Fruit fly (Drosophila melanogaster) whole organism, embryonic: Measurements from ENCODE around the gene CG44158.

ENCODE experiments used
- Atf-2 ChIP-seq: fragments of 200-800 bp; sonication (Bioruptor generic); optimal IDR thresholded peaks from 2 replicates; lab custom pipeline; 2016; ENCODE audit warnings: missing biosample characterization, missing genetic modification characterization
- Awh ChIP-seq: fragments of 200-800 bp; sonication (Bioruptor generic); IDR thresholded peaks from 2 replicates; pipeline ENCODE4, ENCODE4 v1.3.6; 2022; ENCODE audit warnings: missing biosample characterization, missing genetic modification characterization
- Bteb2 ChIP-seq: fragments of 200-800 bp; sonication (Bioruptor generic); optimal IDR thresholded peaks from 2 replicates; lab custom pipeline; 2016; ENCODE audit warnings: missing biosample characterization, missing genetic modification characterization
- CG10147 ChIP-seq: fragments of 200-800 bp; sonication (Bioruptor generic); optimal IDR thresholded peaks from 2 replicates; lab custom pipeline; 2019; ENCODE audit warnings: missing biosample characterization, mild to moderate bottlenecking, missing genetic modification characterization, moderate library complexity
- CG10543 ChIP-seq: fragments of 200-800 bp; sonication (Bioruptor generic); optimal IDR thresholded peaks from 3 replicates; lab custom pipeline; 2017; ENCODE audit warnings: missing biosample characterization, mild to moderate bottlenecking, missing genetic modification characterization, moderate library complexity
- CG11504 ChIP-seq: fragments of 200-800 bp; sonication (Bioruptor generic); optimal IDR thresholded peaks from 3 replicates; lab custom pipeline; 2019; ENCODE audit warnings: missing biosample characterization, mild to moderate bottlenecking, missing genetic modification characterization, moderate library complexity
- CG11723 ChIP-seq: fragments of 200-800 bp; sonication (Bioruptor generic); optimal IDR thresholded peaks from 2 replicates; lab custom pipeline; 2017; ENCODE audit warnings: missing biosample characterization, mild to moderate bottlenecking, missing genetic modification characterization
- CG1233 ChIP-seq: fragments of 200-800 bp; sonication (Bioruptor generic); optimal IDR thresholded peaks from 4 replicates; lab custom pipeline; 2018; ENCODE audit warnings: missing biosample characterization, mild to moderate bottlenecking, missing genetic modification characterization
- CG12659 ChIP-seq: fragments of 200-800 bp; sonication (Bioruptor generic); optimal IDR thresholded peaks from 3 replicates; lab custom pipeline; 2017; ENCODE audit warnings: mild to moderate bottlenecking, missing biosample characterization, missing genetic modification reagents, missing genetic modification characterization
- CG14965 ChIP-seq: fragments of 200-800 bp; sonication (Bioruptor generic); optimal IDR thresholded peaks from 2 replicates; lab custom pipeline; 2016; ENCODE audit warnings: missing biosample characterization, missing genetic modification characterization, borderline replicate concordance
- CG16779 ChIP-seq: fragments of 200-800 bp; sonication (Bioruptor generic); IDR thresholded peaks from 2 replicates; pipeline ENCODE4 v1.3.6; 2022; ENCODE audit warnings: missing biosample characterization, missing genetic modification characterization
- CG34224 ChIP-seq: fragments of 200-800 bp; sonication (Bioruptor generic); IDR thresholded peaks from 3 replicates; pipeline ENCODE4 v1.3.6; 2022; ENCODE audit warnings: missing biosample characterization, missing genetic modification characterization; ENCODE audit not compliant: partially characterized antibody
- CG4617 ChIP-seq: fragments of 200-800 bp; sonication (Bioruptor generic); optimal IDR thresholded peaks from 3 replicates; lab custom pipeline; 2016; ENCODE audit warnings: missing biosample characterization, missing genetic modification characterization, borderline replicate concordance
- CG4707 ChIP-seq: fragments of 200-800 bp; sonication (Bioruptor generic); optimal IDR thresholded peaks from 2 replicates; lab custom pipeline; 2018; ENCODE audit warnings: missing biosample characterization, mild to moderate bottlenecking, missing genetic modification characterization, moderate library complexity
- CG6765 ChIP-seq: fragments of 200-800 bp; sonication (Bioruptor generic); optimal IDR thresholded peaks from 3 replicates; lab custom pipeline; 2017; ENCODE audit warnings: missing biosample characterization, mild to moderate bottlenecking, missing genetic modification characterization
- CG7556 ChIP-seq: fragments of 200-800 bp; sonication (Bioruptor generic); optimal IDR thresholded peaks from 2 replicates; lab custom pipeline; 2017; ENCODE audit warnings: missing biosample characterization, mild to moderate bottlenecking, missing genetic modification characterization
- CG9932 ChIP-seq: fragments of 200-800 bp; sonication (Bioruptor generic); IDR thresholded peaks from 2 replicates; pipeline ENCODE4 v1.3.6; 2022; ENCODE audit warnings: missing biosample characterization, missing genetic modification characterization
- Doc2 ChIP-seq: fragments of 200-800 bp; sonication (Bioruptor generic); IDR thresholded peaks from 2 replicates; pipeline ENCODE4 v1.3.6; 2022; ENCODE audit warnings: missing biosample characterization, missing genetic modification characterization
- Dp ChIP-seq: fragments of 200-800 bp; sonication (Bioruptor generic); optimal IDR thresholded peaks from 2 replicates; lab custom pipeline; 2018; ENCODE audit warnings: missing biosample characterization, mild to moderate bottlenecking, missing genetic modification characterization, moderate library complexity
- Eip74EF ChIP-seq, 2 experiments: fragments of 200-800 bp in 1 of 2; fragments of >200 bp in 1 of 2; sonication (Bioruptor generic) in 1 of 2; optimal IDR thresholded peaks; 2 replicates each; lab custom pipeline; 2017 to 2019; ENCODE audit warnings: missing biosample characterization in 2 of 2, missing genetic modification characterization in 2 of 2, mild to moderate bottlenecking in 1 of 2, moderate library complexity in 1 of 2
- H2.0 ChIP-seq: fragments of 200-800 bp; sonication (Bioruptor generic); IDR thresholded peaks from 2 replicates; pipeline ENCODE4 v1.3.6; 2022; ENCODE audit warnings: missing biosample characterization, missing genetic modification characterization
- HLH3B ChIP-seq: fragments of 200-800 bp; sonication (Bioruptor generic); IDR thresholded peaks from 2 replicates; pipeline ENCODE4 v1.3.6; 2022; ENCODE audit warnings: missing biosample characterization, missing genetic modification characterization
- NfI ChIP-seq: fragments of 200-800 bp; sonication (Bioruptor generic); optimal IDR thresholded peaks from 3 replicates; lab custom pipeline; 2018; ENCODE audit warnings: missing biosample characterization, mild to moderate bottlenecking, missing genetic modification characterization, moderate library complexity
- Opbp ChIP-seq: fragments of 200-800 bp; sonication (Bioruptor generic); IDR thresholded peaks from 3 replicates; pipeline ENCODE4 v1.3.6; 2022; ENCODE audit warnings: missing biosample characterization, missing genetic modification characterization; ENCODE audit not compliant: partially characterized antibody
- Pdp1 ChIP-seq, 2 experiments: fragments of 200-800 bp; sonication (Bioruptor generic); optimal IDR thresholded peaks; 3 replicates each; lab custom pipeline; 2016; ENCODE audit warnings: missing biosample characterization in 2 of 2, missing genetic modification characterization in 2 of 2, mild to moderate bottlenecking in 1 of 2, moderate library complexity in 1 of 2
- Rfx ChIP-seq: fragments of 200-800 bp; sonication (Bioruptor generic); IDR thresholded peaks from 2 replicates; pipeline ENCODE4 v1.3.6; 2022; ENCODE audit warnings: missing biosample characterization, missing genetic modification characterization
- Ssrp ChIP-seq: fragments of 200-800 bp; sonication (Bioruptor generic); optimal IDR thresholded peaks from 2 replicates; lab custom pipeline; 2018; ENCODE audit warnings: missing biosample characterization, mild to moderate bottlenecking, missing genetic modification characterization, moderate library complexity
- Vsx1 ChIP-seq: fragments of 200-800 bp; sonication (Bioruptor generic); optimal IDR thresholded peaks from 2 replicates; lab custom pipeline; 2017; ENCODE audit warnings: missing biosample characterization, mild to moderate bottlenecking, missing genetic modification characterization, missing genetic modification reagents
- YL-1 ChIP-seq: fragments of 200-800 bp; sonication (Bioruptor generic); optimal IDR thresholded peaks from 3 replicates; lab custom pipeline; 2017; ENCODE audit warnings: missing biosample characterization, mild to moderate bottlenecking, missing genetic modification characterization
- abd-A ChIP-seq: fragments of 200-800 bp; sonication (Bioruptor generic); optimal IDR thresholded peaks from 3 replicates; lab custom pipeline; 2019; ENCODE audit warnings: missing biosample characterization, mild to moderate bottlenecking, missing genetic modification characterization, moderate library complexity
- bbx ChIP-seq: fragments of 200-800 bp; sonication (Bioruptor generic); IDR thresholded peaks from 2 replicates; pipeline ENCODE4 v1.3.6; 2022; ENCODE audit warnings: missing biosample characterization, missing genetic modification characterization; ENCODE audit not compliant: partially characterized antibody
- chn ChIP-seq: fragments of 200-800 bp; sonication (Bioruptor generic); optimal IDR thresholded peaks from 2 replicates; lab custom pipeline; 2016; ENCODE audit warnings: missing biosample characterization, missing genetic modification characterization
- en ChIP-seq: fragments of 200-800 bp; sonication (Bioruptor generic); optimal IDR thresholded peaks from 2 replicates; lab custom pipeline; 2016; ENCODE audit warnings: missing biosample characterization, missing genetic modification characterization
- hkb ChIP-seq, 2 experiments: fragments of 200-800 bp in 1 of 2; fragments of >200 bp in 1 of 2; sonication (Bioruptor generic) in 1 of 2; IDR thresholded peaks in 1 of 2; optimal IDR thresholded peaks in 1 of 2; 2 replicates each; pipeline versions ENCODE4 v1.3.6 to Lab custom; 2017 to 2022; ENCODE audit warnings: missing biosample characterization in 1 of 2, missing genetic modification characterization in 1 of 2
- inv ChIP-seq: fragments of 200-800 bp; sonication (Bioruptor generic); IDR thresholded peaks from 2 replicates; pipeline ENCODE4 v1.3.6; 2022; ENCODE audit warnings: missing biosample characterization, missing genetic modification characterization; ENCODE audit not compliant: partially characterized antibody
- klu ChIP-seq: fragments of 200-800 bp; sonication (Bioruptor generic); IDR thresholded peaks from 2 replicates; pipeline ENCODE4 v1.3.6; 2022; ENCODE audit warnings: missing biosample characterization, missing genetic modification characterization
- kni ChIP-seq: fragments of 200-800 bp; sonication (Bioruptor generic); optimal IDR thresholded peaks from 3 replicates; lab custom pipeline; 2017; ENCODE audit warnings: mild to moderate bottlenecking, missing biosample characterization, missing genetic modification reagents, missing genetic modification characterization
- mam ChIP-seq: fragments of 200-800 bp; sonication (Bioruptor generic); optimal IDR thresholded peaks from 3 replicates; lab custom pipeline; 2016; ENCODE audit warnings: missing biosample characterization, missing genetic modification characterization
- onecut ChIP-seq: fragments of 200-800 bp; sonication (Bioruptor generic); IDR thresholded peaks from 2 replicates; pipeline ENCODE4 v1.3.6; 2022; ENCODE audit warnings: missing biosample characterization, missing genetic modification characterization
- otp ChIP-seq: fragments of 200-800 bp; sonication (Bioruptor generic); IDR thresholded peaks from 3 replicates; pipeline ENCODE4, ENCODE4 v1.3.6; 2022; ENCODE audit warnings: missing biosample characterization, missing genetic modification characterization
- peb ChIP-seq: fragments of 200-800 bp; sonication (Bioruptor generic); IDR thresholded peaks from 2 replicates; pipeline ENCODE4 v1.3.6; 2022; ENCODE audit warnings: missing biosample characterization, missing genetic modification characterization
- pros ChIP-seq: fragments of 200-800 bp; sonication (Bioruptor generic); optimal IDR thresholded peaks from 3 replicates; lab custom pipeline; 2019; ENCODE audit warnings: missing biosample characterization, mild to moderate bottlenecking, missing genetic modification characterization, moderate library complexity
- salm ChIP-seq: fragments of 200-800 bp; sonication (Bioruptor generic); optimal IDR thresholded peaks from 2 replicates; lab custom pipeline; 2018; ENCODE audit warnings: missing biosample characterization, mild to moderate bottlenecking, missing genetic modification characterization
- sim ChIP-seq: fragments of 200-800 bp; sonication (Bioruptor generic); IDR thresholded peaks from 2 replicates; pipeline ENCODE4 v1.3.6; 2022; ENCODE audit warnings: missing biosample characterization, missing genetic modification characterization
- stc ChIP-seq: fragments of 200-800 bp; sonication (Bioruptor generic); IDR thresholded peaks from 2 replicates; pipeline ENCODE4 v1.3.6; 2022; ENCODE audit warnings: missing biosample characterization, missing genetic modification characterization
- tgo ChIP-seq: fragments of 200-800 bp; sonication (Bioruptor generic); IDR thresholded peaks from 3 replicates; pipeline ENCODE4 v1.3.6; 2022; ENCODE audit warnings: missing biosample characterization, missing genetic modification characterization
- unpg ChIP-seq: fragments of 200-800 bp; sonication (Bioruptor generic); optimal IDR thresholded peaks from 3 replicates; lab custom pipeline; 2018; ENCODE audit warnings: missing biosample characterization, mild to moderate bottlenecking, missing genetic modification characterization, moderate library complexity
- usp ChIP-seq: fragments of >200 bp; optimal IDR thresholded peaks from 2 replicates; lab custom pipeline; 2017; ENCODE audit warnings: missing biosample characterization, missing genetic modification characterization
- wdn ChIP-seq: fragments of 200-800 bp; sonication (Bioruptor generic); IDR thresholded peaks from 2 replicates; pipeline ENCODE4 v1.3.6; 2022; ENCODE audit warnings: missing biosample characterization, missing genetic modification characterization

CG44158 gene

DNA sequence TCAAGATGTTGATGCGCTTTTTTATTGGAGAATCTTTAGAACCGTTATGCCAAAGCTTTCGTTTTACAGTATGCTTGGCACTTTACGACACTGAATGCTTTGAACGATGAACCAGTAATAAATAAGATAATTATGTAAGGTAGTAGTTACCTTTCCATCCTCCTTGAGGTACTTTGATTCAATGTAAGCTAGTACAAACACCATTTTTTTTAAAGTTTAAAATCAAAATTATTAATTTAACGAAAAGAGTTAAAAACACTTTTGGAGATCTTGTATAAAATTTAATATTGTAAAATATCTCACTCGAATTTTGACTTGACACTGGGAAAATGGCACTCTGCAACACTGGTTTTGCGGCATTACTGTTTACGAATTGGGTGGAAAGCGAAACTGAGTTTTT, 23.2 kb upstream of the CG44158 start, which contains the start of the genes Arp5 and CG7208 (continued):
- TF ChIP-seq en (GFP tag; lab: Kevin White, UChicago) (peak; percentile 0), unpg (GFP tag; lab: Kevin White, UChicago) (no peak), Rfx (GFP tag; lab: Robert Waterston, UW) (peak; percentile 81), CG9932 (peak; percentile 88), CG7556 (GFP tag; lab: Kevin White, UChicago) (peak; percentile 60), usp (no peak), CG12659 (GFP tag; lab: Kevin White, UChicago) (peak; percentile 86), otp (no peak), Vsx1 (GFP tag; lab: Kevin White, UChicago) (no peak), kni (GFP tag; lab: Kevin White, UChicago) (no peak), salm (tag; lab: Kevin White, UChicago) (peak; percentile 5), CG6765 (peak; percentile 34), CG11504 (no peak), tgo (GFP tag; lab: Robert Waterston, UW) (peak; percentile 66), Bteb2 (peak; percentile 72), klu (GFP tag; lab: Robert Waterston, UW) (peak; percentile 60; the same call in 1 of the 2 replicates), pros (GFP tag; lab: Kevin White, UChicago) (no peak), CG14965 (no peak), CG34224 (GFP tag; lab: Robert Waterston, UW) (no peak; the same call in 2 of the 3 replicates), CG10147 (GFP tag; lab: Kevin White, UChicago) (peak; percentile 59), peb (GFP tag; lab: Robert Waterston, UW) (no peak), Dp (GFP tag; lab: Kevin White, UChicago) (peak; percentile 37), H2.0 (GFP tag; lab: Robert Waterston, UW) (no peak), inv (GFP tag; lab: Robert Waterston, UW) (no peak), wdn (GFP tag; lab: Robert Waterston, UW) (peak; percentile 39; the same call in 1 of the 2 replicates), Pdp1 (GFP tag; optimal IDR thresholded peaks at IDR 0.05; lab: Kevin White, UChicago) (peak; percentile 66 to 98), bbx (GFP tag; lab: Robert Waterston, UW) (0 out of 2 replicates have a peak, but pooled peaks have one; percentile 12), Opbp (no peak), Eip74EF (GFP tag; optimal IDR thresholded peaks at IDR 0.05; lab: Kevin White, UChicago) (no peak), CG4617 (GFP tag; lab: Kevin White, UChicago) (peak; percentile 73), CG11723 (GFP tag; lab: Kevin White, UChicago) (no peak), stc (peak; percentile 64; the same call in 1 of the 2 replicates), CG4707 (GFP tag; lab: Kevin White, UChicago) (no peak), NfI (GFP tag; lab: Kevin White, UChicago) (peak; percentile 71), chn (GFP tag; lab: Kevin White, UChicago) (peak; percentile 56), Ssrp (tag; lab: Kevin White, UChicago) (peak; percentile 56), HLH3B (GFP tag; lab: Robert Waterston, UW) (no peak), CG1233 (GFP tag; lab: Kevin White, UChicago) (peak; percentile 64), Doc2 (no peak), CG16779 (GFP tag; lab: Robert Waterston, UW) (no peak), sim (GFP tag; lab: Robert Waterston, UW) (no peak), mam (peak; percentile 70), Atf-2 (peak; percentile 48), YL-1 (peak; percentile 53), CG10543 (GFP tag; lab: Kevin White, UChicago) (peak; percentile 63), hkb (optimal IDR thresholded peaks at IDR 0.05; lab: Kevin White, UChicago) (no peak), hkb (GFP tag; IDR thresholded peaks at IDR 0.05; lab: Robert Waterston, UW) (peak; percentile 62), abd-A (tag; lab: Kevin White, UChicago) (no peak), Awh (no peak), onecut (GFP tag; lab: Robert Waterston, UW) (no peak)
